Worm (Caenorhabditis elegans): ENCODE data around the gene T25B9.5.

Gene T25B9.5

DNA sequence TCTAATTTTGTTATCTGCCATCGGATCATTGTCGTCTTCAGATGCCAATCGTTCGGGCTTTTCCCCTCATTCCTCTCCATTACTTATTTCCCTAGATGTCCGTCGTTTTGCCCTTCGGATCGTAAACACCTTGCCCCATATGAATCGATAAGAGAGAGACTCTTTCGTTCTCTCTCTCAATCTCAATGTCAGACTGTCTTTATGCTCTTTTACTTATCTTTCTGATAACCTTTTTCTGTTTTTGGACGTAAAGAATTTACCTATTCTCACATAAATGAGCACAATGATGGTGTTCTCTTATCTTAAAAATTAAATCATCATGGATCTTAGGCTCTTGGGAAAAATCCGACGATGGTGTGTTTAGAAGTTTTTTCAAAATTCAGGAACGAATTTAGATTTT lies 42.1 kb upstream of the T25B9.5 start:
- peak; percentile 12 for TF ChIP-seq sma-9 (GFP tag; optimal IDR thresholded peaks at IDR 0.05)
- no peak for TF ChIP-seq sma-9 (tag; optimal IDR thresholded peaks at IDR 0.05)
- TF ChIP-seq mab-5 (tag; optimal IDR thresholded peaks at IDR 0.05), result no peak
- no peak for TF ChIP-seq mdl-1 (tag; optimal IDR thresholded peaks at IDR 0.05)
- TF ChIP-seq nhr-21 (tag; optimal IDR thresholded peaks at IDR 0.05), result no peak
- TF ChIP-seq fos-1 (tag; optimal IDR thresholded peaks at IDR 0.05), result peak; percentile 34
- TF ChIP-seq skn-1 (tag; optimal IDR thresholded peaks at IDR 0.05), result no peak
- no peak for TF ChIP-seq C34F6.9 (tag; optimal IDR thresholded peaks at IDR 0.05)
- TF ChIP-seq ceh-16 (tag; optimal IDR thresholded peaks at IDR 0.05), result no peak
- TF ChIP-seq gmeb-1 (tag; optimal IDR thresholded peaks at IDR 0.05), result peak; percentile 20
- no peak for TF ChIP-seq nhr-237 (tag; optimal IDR thresholded peaks at IDR 0.05)
- no peak for TF ChIP-seq elt-1 (tag; optimal IDR thresholded peaks at IDR 0.05)

DNA sequence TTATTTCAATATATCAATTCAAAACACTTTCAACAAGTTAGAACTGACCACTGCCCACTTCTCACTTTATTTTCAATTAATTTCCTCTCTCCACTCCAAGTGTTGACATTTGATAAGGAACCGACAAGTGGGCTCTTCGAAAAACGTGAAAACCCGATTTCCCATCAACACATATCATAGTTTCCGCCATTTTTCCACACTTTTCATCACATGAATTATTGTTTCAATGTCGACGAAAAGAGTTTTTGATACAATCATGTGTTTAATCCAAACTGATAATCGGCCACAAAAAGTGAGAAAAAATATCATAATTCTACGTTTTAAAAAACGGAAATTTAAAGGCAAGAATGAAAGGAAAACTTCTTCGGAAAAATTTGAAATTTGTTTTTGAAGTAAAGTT lies 41.1 kb upstream of the T25B9.5 start:
- no peak for TF ChIP-seq mbf-1 (tag; optimal IDR thresholded peaks at IDR 0.05)
- peak; percentile 45 for TF ChIP-seq crh-2 (tag; optimal IDR thresholded peaks at IDR 0.05)
- peak; percentile 8 for TF ChIP-seq nhr-129 (tag; optimal IDR thresholded peaks at IDR 0.05)
- no peak for TF ChIP-seq aly-2 (tag; optimal IDR thresholded peaks at IDR 0.05)
- no peak for TF ChIP-seq lin-11 (tag; optimal IDR thresholded peaks at IDR 0.05)
- TF ChIP-seq lin-13 (GFP tag; optimal IDR thresholded peaks at IDR 0.05), result no peak
- TF ChIP-seq fos-1 (tag; optimal IDR thresholded peaks at IDR 0.05), result no peak
- no peak for TF ChIP-seq nhr-6 (tag; optimal IDR thresholded peaks at IDR 0.05)

- TF ChIP-seq ztf-11 (tag; optimal IDR thresholded peaks at IDR 0.05) (no peak), nhr-25 (tag; optimal IDR thresholded peaks at IDR 0.05) (peak; percentile 31), aly-2 (tag; optimal IDR thresholded peaks at IDR 0.05) (no peak)
Observed at ce11 chrIV:10790353-10790752, 35.8 kb upstream of the T25B9.5 start, which contains the start of gene pept-2. pept-2 (plus strand) TSS chrIV:10790653.

- no peak for TF ChIP-seq sma-9 (GFP tag; optimal IDR thresholded peaks at IDR 0.05)
- no peak for TF ChIP-seq sma-9 (tag; optimal IDR thresholded peaks at IDR 0.05)
- TF ChIP-seq unc-39 (tag; optimal IDR thresholded peaks at IDR 0.05), result no peak
- TF ChIP-seq blmp-1 (tag; optimal IDR thresholded peaks at IDR 0.05; ENCODE audit: insufficient read depth), result no peak
- TF ChIP-seq nhr-129 (tag; optimal IDR thresholded peaks at IDR 0.05), result no peak
- no peak for TF ChIP-seq lin-39 (tag; optimal IDR thresholded peaks at IDR 0.05)
- no peak for TF ChIP-seq egl-27 (tag; optimal IDR thresholded peaks at IDR 0.05)
- no peak for TF ChIP-seq nhr-25 (tag; optimal IDR thresholded peaks at IDR 0.05)
- TF ChIP-seq ztf-1 (GFP tag; conservative IDR thresholded peaks at IDR 0.05), result no peak
Observed at ce11 chrIV:10786731-10787130, 32.1 kb upstream of the T25B9.5 start, which contains the start of gene srd-7. srd-7 (minus strand) TSS chrIV:10786831.

- TF ChIP-seq alr-1 (tag; optimal IDR thresholded peaks at IDR 0.05) (no peak), C34F6.9 (tag; optimal IDR thresholded peaks at IDR 0.05) (no peak), blmp-1 (tag; optimal IDR thresholded peaks at IDR 0.05; ENCODE audit: insufficient read depth) (peak; percentile 70), nhr-129 (tag; optimal IDR thresholded peaks at IDR 0.05) (peak; percentile 8), ama-1 (optimal IDR thresholded peaks at IDR 0.05) (no peak), ceh-82 (tag; optimal IDR thresholded peaks at IDR 0.05) (no peak), ztf-4 (tag; optimal IDR thresholded peaks at IDR 0.05) (no peak), lin-39 (tag; optimal IDR thresholded peaks at IDR 0.05) (no peak), nhr-77 (tag; optimal IDR thresholded peaks at IDR 0.05) (no peak), F13H6.1 (tag; optimal IDR thresholded peaks at IDR 0.05) (no peak), R02D3.7 (tag; optimal IDR thresholded peaks at IDR 0.05) (no peak), sma-3 (GFP tag; optimal IDR thresholded peaks at IDR 0.05) (peak; percentile 31), Y55F3AM.14 (GFP tag; optimal IDR thresholded peaks at IDR 0.05) (no peak), ztf-1 (GFP tag; conservative IDR thresholded peaks at IDR 0.05) (no peak), crh-2 (tag; optimal IDR thresholded peaks at IDR 0.05) (peak; percentile 54), unc-62 (GFP tag; optimal IDR thresholded peaks at IDR 0.05) (no peak), elt-3 (tag; optimal IDR thresholded peaks at IDR 0.05) (no peak), ZK546.5 (tag; optimal IDR thresholded peaks at IDR 0.05) (no peak), nhr-6 (tag; optimal IDR thresholded peaks at IDR 0.05) (no peak), nhr-12 (tag; optimal IDR thresholded peaks at IDR 0.05) (no peak), lin-13 (GFP tag; optimal IDR thresholded peaks at IDR 0.05) (no peak), mbf-1 (tag; optimal IDR thresholded peaks at IDR 0.05) (no peak), dmd-4 (tag; optimal IDR thresholded peaks at IDR 0.05) (no peak), nhr-21 (tag; optimal IDR thresholded peaks at IDR 0.05) (peak; percentile 83), mab-5 (tag; optimal IDR thresholded peaks at IDR 0.05) (no peak), aly-2 (tag; optimal IDR thresholded peaks at IDR 0.05) (no peak), skn-1 (tag; optimal IDR thresholded peaks at IDR 0.05) (no peak), lin-11 (tag; optimal IDR thresholded peaks at IDR 0.05) (no peak), zag-1 (tag; optimal IDR thresholded peaks at IDR 0.05) (no peak), nhr-237 (tag; optimal IDR thresholded peaks at IDR 0.05) (no peak), fos-1 (tag; optimal IDR thresholded peaks at IDR 0.05) (peak; percentile 27), nhr-11 (tag; optimal IDR thresholded peaks at IDR 0.05) (no peak), lsy-2 (tag; optimal IDR thresholded peaks at IDR 0.05) (no peak), sma-9 (GFP tag; optimal IDR thresholded peaks at IDR 0.05) (peak; percentile 93), sma-9 (tag; optimal IDR thresholded peaks at IDR 0.05) (no peak), egl-27 (tag; optimal IDR thresholded peaks at IDR 0.05) (peak; percentile 4), ztf-11 (tag; optimal IDR thresholded peaks at IDR 0.05) (no peak), nhr-23 (tag; optimal IDR thresholded peaks at IDR 0.05) (no peak)
Observed at ce11 chrIV:10784085-10784484, 29.5 kb upstream of the T25B9.5 start.
